Worm (Caenorhabditis elegans): Measurements from ENCODE around the gene C55C3.6.

DNA sequence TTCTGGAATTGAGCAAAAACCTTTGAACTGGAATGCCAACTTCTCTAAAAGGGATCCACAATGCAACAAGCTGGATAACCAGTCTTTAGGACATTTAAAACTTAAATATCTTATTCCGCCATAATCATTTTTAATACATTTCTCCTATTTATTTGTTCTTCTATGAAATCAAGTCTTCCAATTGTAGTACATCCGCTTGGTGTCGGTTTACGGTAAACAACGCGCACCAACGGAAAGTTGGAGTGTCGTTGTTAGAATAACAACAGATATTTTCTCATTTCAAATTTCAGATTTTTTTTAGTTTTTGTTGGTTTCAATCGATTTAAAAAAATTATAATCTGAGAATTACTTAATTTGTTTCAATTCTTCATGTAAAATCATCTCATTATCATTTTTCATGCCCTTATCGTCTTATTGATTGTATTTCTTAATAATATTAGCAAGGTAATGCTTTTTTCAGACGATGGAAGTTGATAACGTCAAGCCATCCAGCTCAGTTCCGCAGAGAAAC, 33.9 kb upstream of the C55C3.6 start, which contains the start of gene csn-5:
- TF ChIP-seq fos-1 (tag; optimal IDR thresholded peaks at IDR 0.05) = no peak
- TF ChIP-seq egl-27 (tag; optimal IDR thresholded peaks at IDR 0.05) = no peak
- TF ChIP-seq ama-1 (optimal IDR thresholded peaks at IDR 0.05) = no peak
- TF ChIP-seq pqm-1 (tag; optimal IDR thresholded peaks at IDR 0.05) = no peak
- TF ChIP-seq ztf-11 (tag; optimal IDR thresholded peaks at IDR 0.05) = no peak
- TF ChIP-seq nhr-25 (tag; optimal IDR thresholded peaks at IDR 0.05) = no peak
- no peak for TF ChIP-seq sea-2 (GFP tag; optimal IDR thresholded peaks at IDR 0.05)
- TF ChIP-seq pha-4 (tag; optimal IDR thresholded peaks at IDR 0.05) = peak; percentile 56
- no peak for TF ChIP-seq nhr-12 (tag; optimal IDR thresholded peaks at IDR 0.05)
- TF ChIP-seq ceh-9 (tag; optimal IDR thresholded peaks at IDR 0.05) = no peak
- no peak for TF ChIP-seq tbx-2 (tag; optimal IDR thresholded peaks at IDR 0.05)
- peak; percentile 15 for TF ChIP-seq nfya-1 (tag; optimal IDR thresholded peaks at IDR 0.05; ENCODE audit: insufficient read depth)
- no peak for TF ChIP-seq elt-2 (tag; optimal IDR thresholded peaks at IDR 0.05)
